Fruit fly (Drosophila melanogaster): ENCODE results near the gene CG5645.

Gene CG5645

dm6 chr3L:12163693-12164092 lies 27.2 kb upstream of the CG5645 start, which contains the start of gene CG9760:
Gene CG9760, minus strand, starts transcription at chr3L:12163735.
- TF ChIP-seq EcR (GFP tag; optimal IDR thresholded peaks at IDR 0.05) = no peak
- no peak for TF ChIP-seq gl (tag; optimal IDR thresholded peaks at IDR 0.05)
- TF ChIP-seq Pif1B (GFP tag; optimal IDR thresholded peaks at IDR 0.05) = no peak
- peak; percentile 62; the same call in 1 of the 2 replicates for TF ChIP-seq CG32121 (GFP tag; IDR thresholded peaks at IDR 0.05)
- peak; percentile 65; the same call in 2 of the 3 replicates for TF ChIP-seq fd96Ca (GFP tag; IDR thresholded peaks at IDR 0.05)
- TF ChIP-seq CG13204 (GFP tag; optimal IDR thresholded peaks at IDR 0.05) = no peak
- TF ChIP-seq CG4496 (GFP tag; IDR thresholded peaks at IDR 0.05) = peak; percentile 80; the same call in 2 of the 3 replicates
- TF ChIP-seq Pif1A (GFP tag; optimal IDR thresholded peaks at IDR 0.05) = no peak

- TF ChIP-seq CG4496 (GFP tag; IDR thresholded peaks at IDR 0.05) (peak; percentile 52; the same call in 2 of the 3 replicates), CG15710 (tag; optimal IDR thresholded peaks at IDR 0.05) (no peak), Ets98B (GFP tag; IDR thresholded peaks at IDR 0.05) (0 out of 2 replicates have a peak, but pooled peaks have one; percentile 14), CG17806 (tag; optimal IDR thresholded peaks at IDR 0.05) (no peak)
These were observed 26.6 kb upstream of the CG5645 start for dm6 chr3L:12163082-12163481.

dm6 chr3L:12162156-12162682 lies 25.7 kb upstream of the CG5645 start:
- TF ChIP-seq D1 (tag; optimal IDR thresholded peaks at IDR 0.05) = no peak
- no peak for TF ChIP-seq CG12605 (GFP tag; IDR thresholded peaks at IDR 0.05)
- no peak for TF ChIP-seq CG17806 (tag; optimal IDR thresholded peaks at IDR 0.05)
- no peak for TF ChIP-seq Pif1B (GFP tag; optimal IDR thresholded peaks at IDR 0.05)
- no peak for TF ChIP-seq CG13204 (GFP tag; optimal IDR thresholded peaks at IDR 0.05)
- no peak for TF ChIP-seq CG10348 (GFP tag; IDR thresholded peaks at IDR 0.05)
- TF ChIP-seq Ets98B (GFP tag; IDR thresholded peaks at IDR 0.05) = no peak
- TF ChIP-seq CG14655 (GFP tag; optimal IDR thresholded peaks at IDR 0.05) = no peak
- no peak for TF ChIP-seq CG8159 (tag; optimal IDR thresholded peaks at IDR 0.05)
- no peak for TF ChIP-seq Snoo (tag; optimal IDR thresholded peaks at IDR 0.05)
- no peak for TF ChIP-seq CG34367 (tag; optimal IDR thresholded peaks at IDR 0.05)
- TF ChIP-seq CG8301 (tag; optimal IDR thresholded peaks at IDR 0.05) = no peak
- TF ChIP-seq fd96Ca (GFP tag; IDR thresholded peaks at IDR 0.05) = no peak
- TF ChIP-seq CG15710 (tag; optimal IDR thresholded peaks at IDR 0.05) = no peak

dm6 chr3L:12149024-12149423 lies 12.5 kb upstream of the CG5645 start, which contains the start of gene CG32099:
Gene CG32099, plus strand, starts transcription at chr3L:12149273.
- no peak for TF ChIP-seq CG8301 (tag; optimal IDR thresholded peaks at IDR 0.05)
- TF ChIP-seq CG13204 (GFP tag; optimal IDR thresholded peaks at IDR 0.05) = no peak
- TF ChIP-seq CG9948 (tag; optimal IDR thresholded peaks at IDR 0.05) = no peak

dm6 chr3L:12146970-12147369 lies 10.5 kb upstream of the CG5645 start:
- no peak for TF ChIP-seq CG13204 (GFP tag; optimal IDR thresholded peaks at IDR 0.05)
- TF ChIP-seq CG4496 (GFP tag; IDR thresholded peaks at IDR 0.05) = no peak
- no peak for TF ChIP-seq CG15710 (tag; optimal IDR thresholded peaks at IDR 0.05)

- TF ChIP-seq CG4496 (GFP tag; IDR thresholded peaks at IDR 0.05) = 0 out of 3 replicates have a peak, but pooled peaks have one; percentile 16
- TF ChIP-seq Pif1B (GFP tag; optimal IDR thresholded peaks at IDR 0.05) = no peak
These were observed 9.5 kb upstream of the CG5645 start, which contains the start of the genes eIF3l and Nrx-IV for dm6 chr3L:12145709-12146694. Gene eIF3l, minus strand, starts transcription at chr3L:12146097. Gene Nrx-IV, plus strand, starts transcription at chr3L:12146519.

- TF ChIP-seq rn (GFP tag; IDR thresholded peaks at IDR 0.05) (no peak), CG15710 (tag; optimal IDR thresholded peaks at IDR 0.05) (peak; percentile 44), Pif1B (GFP tag; optimal IDR thresholded peaks at IDR 0.05) (no peak), EcR (GFP tag; optimal IDR thresholded peaks at IDR 0.05) (no peak), Ets98B (GFP tag; IDR thresholded peaks at IDR 0.05) (peak; percentile 43), CG13204 (GFP tag; optimal IDR thresholded peaks at IDR 0.05) (no peak), gl (tag; optimal IDR thresholded peaks at IDR 0.05) (no peak), fd96Ca (GFP tag; IDR thresholded peaks at IDR 0.05) (0 out of 3 replicates have a peak, but pooled peaks have one; percentile 43), CG9948 (tag; optimal IDR thresholded peaks at IDR 0.05) (peak; percentile 39), CG10348 (GFP tag; IDR thresholded peaks at IDR 0.05) (no peak), CG8301 (tag; optimal IDR thresholded peaks at IDR 0.05) (peak; percentile 39), Snoo (tag; optimal IDR thresholded peaks at IDR 0.05) (peak; percentile 51), CG4496 (GFP tag; IDR thresholded peaks at IDR 0.05) (peak; percentile 62), CG32121 (GFP tag; IDR thresholded peaks at IDR 0.05) (no peak; the same call in 1 of the 2 replicates), CG12605 (GFP tag; IDR thresholded peaks at IDR 0.05) (0 out of 2 replicates have a peak, but pooled peaks have one; percentile 11), CG17806 (tag; optimal IDR thresholded peaks at IDR 0.05) (peak; percentile 43), Pif1A (GFP tag; optimal IDR thresholded peaks at IDR 0.05) (no peak), CG8159 (tag; optimal IDR thresholded peaks at IDR 0.05) (peak; percentile 54), CG14655 (GFP tag; optimal IDR thresholded peaks at IDR 0.05) (no peak), D1 (tag; optimal IDR thresholded peaks at IDR 0.05) (no peak), CG34367 (tag; optimal IDR thresholded peaks at IDR 0.05) (peak; percentile 26)
These were observed 2.8 kb upstream of the CG5645 start for dm6 chr3L:12139232-12139698.
